Worm (Caenorhabditis elegans) whole organism, late embryonic: ENCODE measurements around the gene orc-5.

Experiments
- K02D7.2 ChIP-seq: sonication (generic microtip); optimal IDR thresholded peaks from 2 replicates; lab custom pipeline; 2017; ENCODE audit warnings: mild to moderate bottlenecking, missing genetic modification characterization, missing compliant biosample characterization
- ceh-18 ChIP-seq: sonication (generic microtip); optimal IDR thresholded peaks from 2 replicates; lab custom pipeline; 2016; ENCODE audit warnings: missing genetic modification characterization, missing compliant biosample characterization
- ceh-34 ChIP-seq: sonication (generic microtip); optimal IDR thresholded peaks from 2 replicates; lab custom pipeline; 2016; ENCODE audit warnings: mild to moderate bottlenecking, missing genetic modification characterization, missing compliant biosample characterization
- ceh-9 ChIP-seq: sonication (generic microtip); optimal IDR thresholded peaks from 2 replicates; lab custom pipeline; 2016; ENCODE audit warnings: mild to moderate bottlenecking, missing genetic modification characterization, inconsistent platforms, missing compliant biosample characterization
- elt-4 ChIP-seq: sonication (generic microtip); optimal IDR thresholded peaks from 2 replicates; lab custom pipeline; 2016; ENCODE audit warnings: missing genetic modification characterization, missing compliant biosample characterization
- fkh-10 ChIP-seq: fragments of 150-350 bp; optimal IDR thresholded peaks from 2 replicates; lab custom pipeline; 2014; ENCODE audit warnings: missing biosample characterization, missing genetic modification reagents, missing genetic modification characterization
- nhr-11 ChIP-seq: fragments of 150-350 bp; optimal IDR thresholded peaks from 2 replicates; lab custom pipeline; 2014; ENCODE audit warnings: missing biosample characterization, missing genetic modification characterization
- pag-3 ChIP-seq: sonication (generic microtip); optimal IDR thresholded peaks from 2 replicates; lab custom pipeline; 2016; ENCODE audit warnings: missing compliant biosample characterization, missing genetic modification characterization, borderline replicate concordance
- pha-4 ChIP-seq: fragments of 150-350 bp; optimal IDR thresholded peaks from 2 replicates; lab custom pipeline; 2018; ENCODE audit warnings: missing biosample characterization, missing genetic modification reagents, missing genetic modification characterization
- rnt-1 ChIP-seq: sonication (generic microtip); optimal IDR thresholded peaks from 2 replicates; lab custom pipeline; 2016; ENCODE audit warnings: missing genetic modification characterization, missing compliant biosample characterization
- sdc-2 ChIP-seq: sonication (generic microtip); optimal IDR thresholded peaks from 2 replicates; lab custom pipeline; 2016; ENCODE audit warnings: missing genotype, missing genetic modification characterization, missing compliant biosample characterization
- tbx-2 ChIP-seq: sonication (generic microtip); optimal IDR thresholded peaks from 2 replicates; lab custom pipeline; 2016; ENCODE audit warnings: missing genetic modification characterization, missing compliant biosample characterization
- unc-42 ChIP-seq: sonication (generic microtip); optimal IDR thresholded peaks from 2 replicates; lab custom pipeline; 2016; ENCODE audit warnings: missing genotype, missing genetic modification characterization, missing compliant biosample characterization

DNA sequence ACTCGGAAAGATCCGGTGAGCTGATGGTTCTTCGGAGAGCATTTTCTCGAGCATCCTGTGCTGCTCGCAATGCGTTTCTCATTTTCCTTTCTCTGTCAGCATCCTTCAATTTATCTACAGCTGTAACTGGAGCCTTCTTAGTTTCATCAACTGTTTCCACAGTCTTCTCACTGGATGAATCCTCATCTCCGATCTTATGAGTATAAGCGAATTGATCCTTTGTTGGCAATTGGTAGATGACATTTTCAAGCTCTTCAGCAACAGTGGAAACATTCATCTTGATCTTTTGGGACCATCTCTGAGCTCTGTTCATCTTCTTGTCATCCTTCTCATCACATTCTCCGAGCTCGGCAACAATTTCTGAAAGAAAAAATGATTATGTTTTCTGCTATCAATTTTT lies 44.9 kb upstream of the orc-5 start:
- TF ChIP-seq sdc-2 (tag; lab: Kevin White, UChicago) (no peak), elt-4 (tag; lab: Kevin White, UChicago) (no peak), K02D7.2 (tag; lab: Kevin White, UChicago) (no peak), unc-42 (no peak), rnt-1 (no peak), pha-4 (tag; lab: Kevin White, UChicago) (no peak), tbx-2 (no peak), ceh-9 (no peak), pag-3 (tag; lab: Kevin White, UChicago) (no peak), ceh-18 (tag; lab: Kevin White, UChicago) (no peak), ceh-34 (tag; lab: Kevin White, UChicago) (no peak), nhr-11 (tag; lab: Kevin White, UChicago) (no peak), fkh-10 (GFP tag; lab: Kevin White, UChicago) (no peak)
